Worm (Caenorhabditis elegans) whole organism, L4 larva: ENCODE results near the gene F27B10.1.

Experiments used
- madf-5 ChIP-seq, 2 experiments: fragments of 200-800 bp; sonication (Bioruptor generic); IDR thresholded peaks; 2 replicates each; pipeline ENCODE4 v1.3.6; 2022; ENCODE audit warnings: missing compliant biosample characterization in 2 of 2, missing genetic modification characterization in 2 of 2
- mxl-2 ChIP-seq: fragments of 200-800 bp; sonication (Bioruptor generic); conservative IDR thresholded peaks from 2 replicates; pipeline ENCODE4 v1.3.6; 2022; ENCODE audit warnings: missing genetic modification reagents, missing genetic modification characterization, missing compliant biosample characterization

ce11 chrV:7091287-7091686 lies 18.9 kb downstream of the F27B10.1 start, which contains the start of gene nhr-286:
- TF ChIP-seq madf-5 (GFP tag; IDR thresholded peaks at IDR 0.05; lab: Robert Waterston, UW) (no peak), mxl-2 (no peak)
